Worm (Caenorhabditis elegans): ENCODE results near the gene C06A6.2.

- no peak for TF ChIP-seq unc-62 (GFP tag; optimal IDR thresholded peaks at IDR 0.05 in 1 of 2)
- TF ChIP-seq unc-62 (tag; optimal IDR thresholded peaks at IDR 0.05) = no peak
- no peak for TF ChIP-seq snpc-4 (tag; optimal IDR thresholded peaks at IDR 0.05)
- no peak for TF ChIP-seq fos-1 (tag; optimal IDR thresholded peaks at IDR 0.05)
- no peak for TF ChIP-seq nhr-11 (tag; optimal IDR thresholded peaks at IDR 0.05)
- no peak for TF ChIP-seq lsy-2 (tag; optimal IDR thresholded peaks at IDR 0.05)
- no peak for TF ChIP-seq lir-3 (tag; optimal IDR thresholded peaks at IDR 0.05)
- no peak for TF ChIP-seq lin-13 (GFP tag; optimal IDR thresholded peaks at IDR 0.05)
- TF ChIP-seq pha-4 (GFP tag; IDR thresholded peaks at IDR 0.05) = no peak
- no peak for TF ChIP-seq pha-4 (tag; optimal IDR thresholded peaks at IDR 0.05)
- TF ChIP-seq dmd-6 (GFP tag; IDR thresholded peaks at IDR 0.05) = no peak
- TF ChIP-seq egl-27 (tag; optimal IDR thresholded peaks at IDR 0.05) = no peak
- no peak for TF ChIP-seq nhr-10 (tag; optimal IDR thresholded peaks at IDR 0.05)
- no peak for TF ChIP-seq egl-43 (GFP tag; IDR thresholded peaks at IDR 0.05)
- TF ChIP-seq ama-1 (optimal IDR thresholded peaks at IDR 0.05) = no peak
- TF ChIP-seq aha-1 (tag) = no peak
Measured at ce11 chrIV:7836491-7836890, 9.9 kb upstream of the C06A6.2 start.

Measured in whole organism, L4 larva.